Worm (Caenorhabditis elegans) whole organism, late embryonic: ENCODE data around the gene gspd-1.

Experiments
- C08G9.2 ChIP-seq: sonication (generic microtip); optimal IDR thresholded peaks from 2 replicates; lab custom pipeline; 2016; ENCODE audit warnings: mild to moderate bottlenecking, missing genetic modification characterization, moderate library complexity, missing compliant biosample characterization
- C38D4.7 ChIP-seq: fragments of 200-800 bp; sonication (Bioruptor generic); optimal IDR thresholded peaks from 2 replicates; lab custom pipeline; 2018; ENCODE audit warnings: mild to moderate bottlenecking, missing genetic modification characterization, moderate library complexity, missing compliant biosample characterization
- F13H6.1 ChIP-seq: sonication (generic microtip); optimal IDR thresholded peaks from 2 replicates; lab custom pipeline; 2016; ENCODE audit warnings: missing genetic modification characterization, missing compliant biosample characterization
- K02D7.2 ChIP-seq: sonication (generic microtip); optimal IDR thresholded peaks from 2 replicates; lab custom pipeline; 2017; ENCODE audit warnings: mild to moderate bottlenecking, missing genetic modification characterization, missing compliant biosample characterization
- K09A11.1 ChIP-seq: sonication (generic microtip); optimal IDR thresholded peaks from 2 replicates; lab custom pipeline; 2017; ENCODE audit warnings: antibody characterized with exemption, mild to moderate bottlenecking, missing genetic modification characterization, missing compliant biosample characterization; ENCODE audit not compliant: insufficient read depth
- T23F11.4 ChIP-seq: fragments of 200-800 bp; sonication (Bioruptor generic); optimal IDR thresholded peaks from 2 replicates; lab custom pipeline; 2018; ENCODE audit warnings: mild to moderate bottlenecking, missing genetic modification characterization, missing compliant biosample characterization
- ahr-1 ChIP-seq: sonication (generic microtip); optimal IDR thresholded peaks from 2 replicates; lab custom pipeline; 2016; ENCODE audit warnings: missing genetic modification characterization, missing compliant biosample characterization
- ceh-14 ChIP-seq: sonication (generic microtip); optimal IDR thresholded peaks from 2 replicates; lab custom pipeline; 2016; ENCODE audit warnings: missing genotype, missing genetic modification characterization, missing compliant biosample characterization
- ceh-18 ChIP-seq: sonication (generic microtip); optimal IDR thresholded peaks from 2 replicates; lab custom pipeline; 2016; ENCODE audit warnings: missing genetic modification characterization, missing compliant biosample characterization
- ceh-19 ChIP-seq: fragments of 200-800 bp; sonication (Bioruptor generic); optimal IDR thresholded peaks from 2 replicates; lab custom pipeline; 2018; ENCODE audit warnings: mild to moderate bottlenecking, missing genetic modification characterization, missing compliant biosample characterization
- ceh-2 ChIP-seq: sonication (generic microtip); optimal IDR thresholded peaks from 2 replicates; lab custom pipeline; 2016; ENCODE audit warnings: missing genotype, missing genetic modification characterization, missing compliant biosample characterization
- ceh-22 ChIP-seq: sonication (generic microtip); optimal IDR thresholded peaks from 2 replicates; lab custom pipeline; 2017; ENCODE audit warnings: missing biosample characterization, missing genetic modification characterization
- ceh-30 ChIP-seq: fragments of 150-350 bp; optimal IDR thresholded peaks from 2 replicates; lab custom pipeline; 2014; ENCODE audit warnings: missing biosample characterization, missing genetic modification characterization
- ceh-34 ChIP-seq: sonication (generic microtip); optimal IDR thresholded peaks from 2 replicates; lab custom pipeline; 2016; ENCODE audit warnings: mild to moderate bottlenecking, missing genetic modification characterization, missing compliant biosample characterization
- ceh-45 ChIP-seq: fragments of 200-800 bp; sonication (Bioruptor generic); IDR thresholded peaks from 2 replicates; pipeline ENCODE4 v1.3.6; 2022; ENCODE audit warnings: missing genetic modification reagents, missing genetic modification characterization, missing compliant biosample characterization
- ceh-48 ChIP-seq: sonication (generic microtip); optimal IDR thresholded peaks from 2 replicates; lab custom pipeline; 2016; ENCODE audit warnings: missing genetic modification characterization, inconsistent platforms, missing compliant biosample characterization
- ceh-6 ChIP-seq: fragments of 200-800 bp; sonication (Bioruptor generic); optimal IDR thresholded peaks from 2 replicates; lab custom pipeline; 2018; ENCODE audit warnings: mild to moderate bottlenecking, missing genetic modification characterization, missing compliant biosample characterization
- dmd-4 ChIP-seq: sonication (generic microtip); optimal IDR thresholded peaks from 2 replicates; lab custom pipeline; 2016; ENCODE audit warnings: borderline replicate concordance, missing genetic modification characterization, missing compliant biosample characterization
- elt-2 ChIP-seq: sonication (generic microtip); optimal IDR thresholded peaks from 2 replicates; lab custom pipeline; 2016; ENCODE audit warnings: missing genetic modification reagents, missing genetic modification characterization, missing compliant biosample characterization
- ets-4 ChIP-seq: sonication (generic microtip); optimal IDR thresholded peaks from 2 replicates; lab custom pipeline; 2016; ENCODE audit warnings: missing genetic modification characterization, missing compliant biosample characterization
- fax-1 ChIP-seq: sonication (generic microtip); optimal IDR thresholded peaks from 2 replicates; lab custom pipeline; 2016; ENCODE audit warnings: missing genotype, missing genetic modification characterization, missing compliant biosample characterization
- fkh-6 ChIP-seq: sonication (generic microtip); optimal IDR thresholded peaks from 2 replicates; lab custom pipeline; 2016; ENCODE audit warnings: missing genetic modification characterization, missing compliant biosample characterization
- hlh-15 ChIP-seq: sonication (generic microtip); optimal IDR thresholded peaks from 2 replicates; lab custom pipeline; 2016; ENCODE audit warnings: missing genetic modification characterization, missing compliant biosample characterization
- hlh-30 ChIP-seq: sonication (generic microtip); optimal IDR thresholded peaks from 2 replicates; lab custom pipeline; 2017; ENCODE audit warnings: antibody characterized with exemption, missing genetic modification characterization, missing compliant biosample characterization; ENCODE audit not compliant: insufficient read depth
- hlh-8 ChIP-seq: sonication (generic microtip); optimal IDR thresholded peaks from 2 replicates; lab custom pipeline; 2016; ENCODE audit warnings: missing genotype, missing genetic modification characterization, missing compliant biosample characterization
- lim-6 ChIP-seq: sonication (generic microtip); optimal IDR thresholded peaks from 2 replicates; lab custom pipeline; 2016; ENCODE audit warnings: missing genetic modification characterization, missing compliant biosample characterization
- lin-11 ChIP-seq: fragments of 200-800 bp; sonication (Bioruptor generic); optimal IDR thresholded peaks from 2 replicates; lab custom pipeline; 2018; ENCODE audit warnings: mild to moderate bottlenecking, missing genetic modification characterization, missing compliant biosample characterization
- mec-3 ChIP-seq: sonication (generic microtip); optimal IDR thresholded peaks from 2 replicates; lab custom pipeline; 2016; ENCODE audit warnings: borderline replicate concordance, missing genetic modification characterization, missing compliant biosample characterization
- nfya-1 ChIP-seq: sonication (generic microtip); optimal IDR thresholded peaks from 2 replicates; lab custom pipeline; 2017; ENCODE audit warnings: missing genetic modification characterization, mild to moderate bottlenecking, missing compliant biosample characterization, antibody characterized with exemption, moderate library complexity
- nhr-11 ChIP-seq: fragments of 150-350 bp; optimal IDR thresholded peaks from 2 replicates; lab custom pipeline; 2014; ENCODE audit warnings: missing biosample characterization, missing genetic modification characterization
- npax-4 ChIP-seq: sonication (generic microtip); optimal IDR thresholded peaks from 2 replicates; lab custom pipeline; 2016; ENCODE audit warnings: missing genetic modification characterization, missing compliant biosample characterization
- odd-2 ChIP-seq: sonication (generic microtip); optimal IDR thresholded peaks from 2 replicates; lab custom pipeline; 2017; ENCODE audit warnings: antibody characterized with exemption, mild to moderate bottlenecking, missing genetic modification characterization, missing compliant biosample characterization
- pag-3 ChIP-seq: sonication (generic microtip); optimal IDR thresholded peaks from 2 replicates; lab custom pipeline; 2016; ENCODE audit warnings: missing compliant biosample characterization, missing genetic modification characterization, borderline replicate concordance
- pha-2 ChIP-seq: sonication (generic microtip); optimal IDR thresholded peaks from 2 replicates; lab custom pipeline; 2017; ENCODE audit warnings: mild to moderate bottlenecking, missing genetic modification characterization, missing compliant biosample characterization
- pha-4 ChIP-seq: fragments of 150-350 bp; optimal IDR thresholded peaks from 2 replicates; lab custom pipeline; 2018; ENCODE audit warnings: missing biosample characterization, missing genetic modification reagents, missing genetic modification characterization
- pqm-1 ChIP-seq: sonication (generic microtip); optimal IDR thresholded peaks from 2 replicates; lab custom pipeline; 2016; ENCODE audit warnings: missing genetic modification characterization, missing compliant biosample characterization
- ref-2 ChIP-seq: sonication (generic microtip); optimal IDR thresholded peaks from 2 replicates; lab custom pipeline; 2016; ENCODE audit warnings: missing genetic modification characterization, missing compliant biosample characterization
- rnt-1 ChIP-seq: sonication (generic microtip); optimal IDR thresholded peaks from 2 replicates; lab custom pipeline; 2016; ENCODE audit warnings: missing genetic modification characterization, missing compliant biosample characterization
- sdc-2 ChIP-seq: sonication (generic microtip); optimal IDR thresholded peaks from 2 replicates; lab custom pipeline; 2016; ENCODE audit warnings: missing genotype, missing genetic modification characterization, missing compliant biosample characterization
- sox-2 ChIP-seq: fragments of 200-800 bp; sonication (Bioruptor generic); IDR thresholded peaks from 2 replicates; pipeline ENCODE4 v1.3.6; 2022; ENCODE audit warnings: missing genetic modification reagents, missing genetic modification characterization, missing compliant biosample characterization
- sox-4 ChIP-seq: sonication (generic microtip); optimal IDR thresholded peaks from 2 replicates; lab custom pipeline; 2017; ENCODE audit warnings: mild to moderate bottlenecking, missing genetic modification characterization, inconsistent platforms, missing compliant biosample characterization
- syd-9 ChIP-seq: sonication (generic microtip); optimal IDR thresholded peaks from 2 replicates; lab custom pipeline; 2016; ENCODE audit warnings: mild to moderate bottlenecking, missing genetic modification characterization, moderate library complexity, missing compliant biosample characterization
- tbx-2 ChIP-seq: sonication (generic microtip); optimal IDR thresholded peaks from 2 replicates; lab custom pipeline; 2016; ENCODE audit warnings: missing genetic modification characterization, missing compliant biosample characterization
- ttx-3 ChIP-seq: sonication (generic microtip); optimal IDR thresholded peaks from 2 replicates; lab custom pipeline; 2016; ENCODE audit warnings: missing genetic modification reagents, missing genetic modification characterization, missing compliant biosample characterization
- unc-3 ChIP-seq, 2 experiments: fragments of 200-800 bp in 1 of 2; sonication (Bioruptor generic) in 1 of 2; sonication (generic microtip) in 1 of 2; conservative IDR thresholded peaks in 1 of 2; optimal IDR thresholded peaks in 1 of 2; 2 replicates each; pipeline versions ENCODE4 v1.3.6 to Lab custom; 2016 to 2022; ENCODE audit warnings: missing compliant biosample characterization in 2 of 2, missing genetic modification characterization in 2 of 2, missing genetic modification reagents in 1 of 2
- unc-55 ChIP-seq: sonication (generic microtip); optimal IDR thresholded peaks from 2 replicates; lab custom pipeline; 2017; ENCODE audit warnings: missing biosample characterization, missing genetic modification reagents, missing genetic modification characterization
- unc-86 ChIP-seq: sonication (generic microtip); optimal IDR thresholded peaks from 2 replicates; lab custom pipeline; 2016; ENCODE audit warnings: missing genetic modification characterization, missing compliant biosample characterization

Gene gspd-1

ce11 chrIV:11306548-11306947 lies 10.7 kb upstream of the gspd-1 start, which contains the start of gene B0035.13:
Gene B0035.13 (minus strand): TSS chrIV:11306720.
- TF ChIP-seq ceh-45 (GFP tag; lab: Robert Waterston, UW) (no peak), fkh-6 (tag; lab: Kevin White, UChicago) (no peak), dmd-4 (tag; lab: Kevin White, UChicago) (no peak), lin-11 (tag; lab: Kevin White, UChicago) (no peak), ceh-34 (tag; lab: Kevin White, UChicago) (no peak), T23F11.4 (GFP tag; lab: Kevin White, UChicago) (no peak), ets-4 (tag; lab: Kevin White, UChicago) (no peak), sox-2 (GFP tag; lab: Robert Waterston, UW) (no peak), pag-3 (no peak), ahr-1 (tag; lab: Kevin White, UChicago) (no peak), ref-2 (tag; lab: Kevin White, UChicago) (no peak), nhr-11 (tag; lab: Kevin White, UChicago) (no peak), ttx-3 (tag; lab: Kevin White, UChicago) (no peak), pqm-1 (tag; lab: Kevin White, UChicago) (no peak), elt-2 (tag; lab: Kevin White, UChicago) (no peak)

- TF ChIP-seq ttx-3 (tag; lab: Kevin White, UChicago): no peak
- no peak for TF ChIP-seq unc-55 (GFP tag; lab: Kevin White, UChicago)
- no peak for TF ChIP-seq unc-3 (GFP tag; conservative IDR thresholded peaks at IDR 0.05; lab: Robert Waterston, UW)
- no peak for TF ChIP-seq unc-3 (tag; optimal IDR thresholded peaks at IDR 0.05; lab: Kevin White, UChicago)
- no peak for TF ChIP-seq pha-4 (tag; lab: Kevin White, UChicago)
- TF ChIP-seq ceh-18: no peak
- no peak for TF ChIP-seq ceh-48 (tag; lab: Kevin White, UChicago)
- no peak for TF ChIP-seq ceh-30
- no peak for TF ChIP-seq F13H6.1
- no peak for TF ChIP-seq npax-4
- TF ChIP-seq K09A11.1 (tag; lab: Kevin White, UChicago): no peak
- no peak for TF ChIP-seq lim-6 (tag; lab: Kevin White, UChicago)
- no peak for TF ChIP-seq sdc-2 (tag; lab: Kevin White, UChicago)
- no peak for TF ChIP-seq ahr-1 (tag; lab: Kevin White, UChicago)
- TF ChIP-seq hlh-8 (tag; lab: Kevin White, UChicago): no peak
- TF ChIP-seq ceh-22 (tag; lab: Kevin White, UChicago): no peak
- no peak for TF ChIP-seq unc-86 (tag; lab: Kevin White, UChicago)
- TF ChIP-seq syd-9 (tag; lab: Kevin White, UChicago): no peak
- no peak for TF ChIP-seq sox-4 (tag; lab: Kevin White, UChicago)
- TF ChIP-seq lin-11 (tag; lab: Kevin White, UChicago): no peak
Measured at ce11 chrIV:11307770-11308169, 9.4 kb upstream of the gspd-1 start.

DNA sequence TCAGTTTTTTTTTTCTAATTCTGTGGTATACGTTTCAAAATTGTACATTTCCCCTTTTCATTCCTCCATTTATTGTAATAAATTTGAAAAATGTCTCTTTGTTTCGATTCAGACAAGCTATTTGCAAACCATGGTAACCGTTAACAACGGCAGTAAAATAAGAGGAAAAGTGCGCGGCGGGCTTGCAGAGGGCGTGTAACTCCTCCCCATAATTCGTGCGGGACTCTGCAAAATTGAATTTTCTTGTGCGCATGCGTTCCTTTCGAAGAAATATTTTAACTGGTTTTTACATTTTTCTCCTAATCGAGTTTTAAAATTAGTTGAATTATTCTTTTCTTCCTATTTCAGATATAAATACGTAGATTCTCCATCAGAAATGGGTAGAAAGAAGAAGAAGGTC lies 6.6 kb upstream of the gspd-1 start, which contains the start of gene znf-207:
Gene znf-207, plus strand, starts transcription at position 349 of the 400 bp plus-strand sequence.
- TF ChIP-seq ahr-1 (tag; lab: Kevin White, UChicago) (peak; percentile 8), npax-4 (no peak), nfya-1 (tag; lab: Kevin White, UChicago) (peak; percentile 67), ceh-6 (GFP tag; lab: Kevin White, UChicago) (peak; percentile 31), sox-2 (GFP tag; lab: Robert Waterston, UW) (0 out of 2 replicates have a peak, but pooled peaks have one; percentile 23), ttx-3 (tag; lab: Kevin White, UChicago) (peak; percentile 23), K02D7.2 (tag; lab: Kevin White, UChicago) (no peak), fkh-6 (tag; lab: Kevin White, UChicago) (peak; percentile 63), mec-3 (tag; lab: Kevin White, UChicago) (no peak), C08G9.2 (tag; lab: Kevin White, UChicago) (no peak), hlh-15 (tag; lab: Kevin White, UChicago) (peak; percentile 12), ceh-22 (tag; lab: Kevin White, UChicago) (no peak), tbx-2 (tag; lab: Kevin White, UChicago) (peak; percentile 78), pha-2 (tag; lab: Kevin White, UChicago) (peak; percentile 2), T23F11.4 (GFP tag; lab: Kevin White, UChicago) (no peak), odd-2 (tag; lab: Kevin White, UChicago) (peak; percentile 13), rnt-1 (tag; lab: Kevin White, UChicago) (no peak), fax-1 (tag; lab: Kevin White, UChicago) (peak; percentile 54), elt-2 (tag; lab: Kevin White, UChicago) (peak; percentile 78), ceh-14 (peak; percentile 90), K09A11.1 (tag; lab: Kevin White, UChicago) (peak; percentile 54), unc-55 (GFP tag; lab: Kevin White, UChicago) (no peak), ceh-19 (peak; percentile 52), hlh-30 (no peak), ceh-2 (tag; lab: Kevin White, UChicago) (peak; percentile 69), C38D4.7 (peak; percentile 28), ceh-45 (GFP tag; lab: Robert Waterston, UW) (no peak)
